Worm (Caenorhabditis elegans) whole organism, L4 larva: ENCODE measurements around the gene csn-5.

Experiments used
- hlh-30 ChIP-seq: sonication (generic microtip); optimal IDR thresholded peaks from 2 replicates; lab custom pipeline; 2017; ENCODE audit warnings: antibody characterized with exemption, mild to moderate bottlenecking, missing genetic modification characterization, missing compliant biosample characterization; ENCODE audit not compliant: insufficient read depth
- nhr-102 ChIP-seq: sonication (generic microtip); optimal IDR thresholded peaks from 2 replicates; lab custom pipeline; 2016; ENCODE audit warnings: mild to moderate bottlenecking, missing genetic modification characterization, moderate library complexity, missing compliant biosample characterization
- php-3 ChIP-seq: fragments of 200-800 bp; sonication (Bioruptor generic); IDR thresholded peaks from 2 replicates; pipeline ENCODE4 v1.3.6; 2022; ENCODE audit warnings: missing genetic modification reagents, missing genetic modification characterization, missing compliant biosample characterization
- pqm-1 ChIP-seq: sonication (generic microtip); optimal IDR thresholded peaks from 2 replicates; lab custom pipeline; 2017; ENCODE audit warnings: missing biosample characterization, missing genetic modification characterization
- unc-62 ChIP-seq, 3 experiments: fragments of 150-350 bp in 1 of 3; sonication (generic microtip); optimal IDR thresholded peaks in 2 of 3; peaks in 1 of 3; 1 replicate in 1 of 3; 2 replicates in 2 of 3; lab custom pipeline; 2014 to 2017; ENCODE audit warnings: missing biosample characterization in 3 of 3, missing genetic modification characterization in 3 of 3, missing genetic modification reagents in 3 of 3, missing genotype in 1 of 3

DNA sequence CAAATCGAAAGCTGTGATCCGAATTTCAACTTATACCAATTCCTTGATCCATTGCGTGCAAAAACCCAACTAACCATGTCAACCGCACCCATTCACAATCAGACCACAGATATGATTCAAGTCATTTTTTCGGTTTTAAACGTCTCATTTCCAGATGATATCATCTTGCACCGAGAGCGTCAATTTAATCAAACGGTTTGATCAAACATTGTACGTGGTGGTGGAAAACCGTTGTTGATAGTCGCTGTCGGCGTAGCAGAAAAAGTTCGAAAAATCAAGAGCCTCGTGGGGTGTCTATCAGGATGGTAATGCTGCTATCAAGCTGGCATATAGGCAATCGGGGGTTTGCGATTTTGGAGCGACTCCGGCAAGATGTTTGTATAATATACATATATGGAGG, 9.6 kb downstream of the csn-5 start:
- TF ChIP-seq pqm-1 (tag; lab: Kevin White, UChicago) (peak; percentile 54), nhr-102 (tag; lab: Kevin White, UChicago) (no peak), php-3 (no peak), hlh-30 (tag; lab: Kevin White, UChicago) (no peak), unc-62 (GFP tag; optimal IDR thresholded peaks at IDR 0.05 in 1 of 2; lab: Kevin White, UChicago) (no peak), unc-62 (tag; optimal IDR thresholded peaks at IDR 0.05; lab: Kevin White, UChicago) (no peak)
